Fruit fly (Drosophila melanogaster) whole organism, embryonic: ENCODE data around the gene CG11791.

Experiments
- Atf3 ChIP-seq: fragments of 200-800 bp; sonication (Bioruptor generic); optimal IDR thresholded peaks from 3 replicates; lab custom pipeline; 2016; ENCODE audit warnings: missing biosample characterization, missing genetic modification characterization
- Bgb ChIP-seq: fragments of 200-800 bp; sonication (Bioruptor generic); IDR thresholded peaks from 2 replicates; pipeline ENCODE4 v1.3.6; 2022; ENCODE audit warnings: missing biosample characterization, missing genetic modification characterization; ENCODE audit not compliant: partially characterized antibody
- CG10147 ChIP-seq: fragments of 200-800 bp; sonication (Bioruptor generic); optimal IDR thresholded peaks from 2 replicates; lab custom pipeline; 2019; ENCODE audit warnings: missing biosample characterization, mild to moderate bottlenecking, missing genetic modification characterization, moderate library complexity
- CG13287 ChIP-seq: fragments of 200-800 bp; sonication (Bioruptor generic); IDR thresholded peaks from 2 replicates; pipeline ENCODE4 v1.3.6; 2022; ENCODE audit warnings: missing biosample characterization, missing genetic modification characterization; ENCODE audit not compliant: partially characterized antibody
- CG17186 ChIP-seq: fragments of 200-800 bp; sonication (Bioruptor generic); optimal IDR thresholded peaks from 3 replicates; lab custom pipeline; 2017; ENCODE audit warnings: missing biosample characterization, missing genetic modification reagents, missing genetic modification characterization
- CG17361 ChIP-seq: fragments of 200-800 bp; sonication (Bioruptor generic); IDR thresholded peaks from 3 replicates; pipeline ENCODE4 v1.3.6; 2022; ENCODE audit warnings: missing biosample characterization, missing genetic modification characterization
- CG17385 ChIP-seq: fragments of 200-800 bp; sonication (Bioruptor generic); optimal IDR thresholded peaks from 3 replicates; lab custom pipeline; 2018; ENCODE audit warnings: missing biosample characterization, mild to moderate bottlenecking, missing genetic modification characterization
- CG17912 ChIP-seq: fragments of 200-800 bp; sonication (Bioruptor generic); optimal IDR thresholded peaks from 2 replicates; lab custom pipeline; 2018; ENCODE audit warnings: missing biosample characterization, mild to moderate bottlenecking, missing genetic modification characterization
- CG1792 ChIP-seq: fragments of 200-800 bp; sonication (Bioruptor generic); optimal IDR thresholded peaks from 2 replicates; lab custom pipeline; 2016; ENCODE audit warnings: missing biosample characterization, missing genetic modification characterization
- CG30020 ChIP-seq: fragments of 200-800 bp; optimal IDR thresholded peaks from 2 replicates; lab custom pipeline; 2019; ENCODE audit warnings: missing biosample characterization, mild to moderate bottlenecking, missing genetic modification characterization, moderate library complexity
- CG3065 ChIP-seq: fragments of 200-800 bp; sonication (Bioruptor generic); optimal IDR thresholded peaks from 2 replicates; lab custom pipeline; 2016; ENCODE audit warnings: missing biosample characterization, missing genetic modification characterization
- CG6791 ChIP-seq: fragments of 200-800 bp; sonication (Bioruptor generic); IDR thresholded peaks from 3 replicates; pipeline ENCODE4 v1.3.6; 2022; ENCODE audit warnings: missing biosample characterization, missing genetic modification characterization; ENCODE audit not compliant: partially characterized antibody
- CG7357 ChIP-seq: fragments of 200-800 bp; sonication (Bioruptor generic); IDR thresholded peaks from 3 replicates; pipeline ENCODE4 v1.3.6; 2022; ENCODE audit warnings: missing biosample characterization, missing genetic modification characterization
- CG7987 ChIP-seq: fragments of 200-800 bp; sonication (Bioruptor generic); optimal IDR thresholded peaks from 2 replicates; lab custom pipeline; 2018; ENCODE audit warnings: missing biosample characterization, mild to moderate bottlenecking, missing genetic modification characterization, moderate library complexity
- CG8924 ChIP-seq: fragments of 200-800 bp; optimal IDR thresholded peaks from 3 replicates; lab custom pipeline; 2019; ENCODE audit warnings: missing biosample characterization, mild to moderate bottlenecking, missing genetic modification characterization, moderate library complexity
- CG9437 ChIP-seq: fragments of 200-800 bp; sonication (Bioruptor generic); optimal IDR thresholded peaks from 2 replicates; lab custom pipeline; 2018; ENCODE audit warnings: missing biosample characterization, mild to moderate bottlenecking, missing genetic modification characterization
- CrebB ChIP-seq: fragments of 200-800 bp; sonication (Bioruptor generic); optimal IDR thresholded peaks from 3 replicates; lab custom pipeline; 2018; ENCODE audit warnings: missing biosample characterization, mild to moderate bottlenecking, missing genetic modification characterization
- D19B ChIP-seq: fragments of 200-800 bp; sonication (Bioruptor generic); optimal IDR thresholded peaks from 2 replicates; lab custom pipeline; 2017; ENCODE audit warnings: missing biosample characterization, mild to moderate bottlenecking, missing genetic modification characterization
- Dek ChIP-seq: fragments of 200-800 bp; sonication (Bioruptor generic); optimal IDR thresholded peaks from 3 replicates; lab custom pipeline; 2019; ENCODE audit warnings: missing biosample characterization, mild to moderate bottlenecking, missing genetic modification characterization, moderate library complexity
- Dip2 ChIP-seq: fragments of 200-800 bp; sonication (Bioruptor generic); IDR thresholded peaks from 2 replicates; pipeline ENCODE4 v1.3.6; 2022; ENCODE audit warnings: missing biosample characterization, missing genetic modification characterization
- Gsc ChIP-seq: fragments of 200-800 bp; sonication (Bioruptor generic); IDR thresholded peaks from 2 replicates; pipeline ENCODE4 v1.3.6; 2022; ENCODE audit warnings: missing biosample characterization, missing genetic modification characterization
- H2.0 ChIP-seq: fragments of 200-800 bp; sonication (Bioruptor generic); IDR thresholded peaks from 2 replicates; pipeline ENCODE4 v1.3.6; 2022; ENCODE audit warnings: missing biosample characterization, missing genetic modification characterization
- HHEX ChIP-seq: fragments of 200-800 bp; sonication (Bioruptor generic); optimal IDR thresholded peaks from 3 replicates; lab custom pipeline; 2017; ENCODE audit warnings: missing biosample characterization, mild to moderate bottlenecking, missing genetic modification characterization, missing genetic modification reagents
- HLH3B ChIP-seq: fragments of 200-800 bp; sonication (Bioruptor generic); IDR thresholded peaks from 2 replicates; pipeline ENCODE4 v1.3.6; 2022; ENCODE audit warnings: missing biosample characterization, missing genetic modification characterization
- Lim3 ChIP-seq: fragments of 200-800 bp; sonication (Bioruptor generic); IDR thresholded peaks from 2 replicates; pipeline ENCODE4 v1.3.6; 2022; ENCODE audit warnings: missing biosample characterization, missing genetic modification characterization
- Max ChIP-seq: fragments of 200-800 bp; sonication (Bioruptor generic); optimal IDR thresholded peaks from 2 replicates; lab custom pipeline; 2016; ENCODE audit warnings: missing biosample characterization, mild to moderate bottlenecking, missing genetic modification characterization
- Oaz ChIP-seq: fragments of 200-800 bp; sonication (Bioruptor generic); IDR thresholded peaks from 2 replicates; pipeline ENCODE4 v1.3.6; 2022; ENCODE audit warnings: missing biosample characterization, missing genetic modification characterization
- Sin3A ChIP-seq: fragments of >200 bp; optimal IDR thresholded peaks from 2 replicates; lab custom pipeline; 2018
- ac ChIP-seq: fragments of 200-800 bp; sonication (Bioruptor generic); optimal IDR thresholded peaks from 3 replicates; lab custom pipeline; 2017; ENCODE audit warnings: missing biosample characterization, mild to moderate bottlenecking, missing genetic modification characterization
- bcd ChIP-seq: fragments of 200-800 bp; sonication (Bioruptor generic); optimal IDR thresholded peaks from 2 replicates; lab custom pipeline; 2017; ENCODE audit warnings: missing biosample characterization, mild to moderate bottlenecking, missing genetic modification characterization
- bigmax ChIP-seq: fragments of 200-800 bp; sonication (Bioruptor generic); optimal IDR thresholded peaks from 2 replicates; lab custom pipeline; 2018; ENCODE audit warnings: missing biosample characterization, mild to moderate bottlenecking, missing genetic modification characterization
- cad ChIP-seq: fragments of >200 bp; optimal IDR thresholded peaks from 2 replicates; lab custom pipeline; 2017; ENCODE audit warnings: missing biosample characterization, missing genetic modification characterization
- crol ChIP-seq: fragments of 200-800 bp; sonication (Bioruptor generic); IDR thresholded peaks from 2 replicates; pipeline ENCODE4 v1.3.6; 2022; ENCODE audit warnings: missing biosample characterization, missing genetic modification characterization
- ewg ChIP-seq: fragments of 200-800 bp; sonication (Bioruptor generic); optimal IDR thresholded peaks from 3 replicates; lab custom pipeline; 2017; ENCODE audit warnings: mild to moderate bottlenecking, missing biosample characterization, missing genetic modification reagents, missing genetic modification characterization
- eyg ChIP-seq: fragments of 200-800 bp; sonication (Bioruptor generic); optimal IDR thresholded peaks from 3 replicates; lab custom pipeline; 2016; ENCODE audit warnings: missing biosample characterization, missing genetic modification characterization
- lov ChIP-seq, 2 experiments: fragments of 200-800 bp in 1 of 2; fragments of >200 bp in 1 of 2; sonication (Bioruptor generic) in 1 of 2; IDR thresholded peaks in 1 of 2; optimal IDR thresholded peaks in 1 of 2; 2 replicates in 1 of 2; 3 replicates in 1 of 2; pipeline versions ENCODE4 v1.3.6 to Lab custom; 2017 to 2022; ENCODE audit warnings: missing biosample characterization in 1 of 2, missing genetic modification characterization in 1 of 2
- odd ChIP-seq: fragments of 200-800 bp; sonication (Bioruptor generic); optimal IDR thresholded peaks from 2 replicates; lab custom pipeline; 2017; ENCODE audit warnings: missing biosample characterization, mild to moderate bottlenecking, missing genetic modification characterization
- p53 ChIP-seq: fragments of 200-800 bp; sonication (Bioruptor generic); optimal IDR thresholded peaks from 2 replicates; lab custom pipeline; 2016; ENCODE audit warnings: missing biosample characterization, missing genetic modification characterization
- pan ChIP-seq, 4 experiments: fragments of >200 bp in 3 of 4; fragments of 200-800 bp in 1 of 4; sonication (Bioruptor generic) in 1 of 4; optimal IDR thresholded peaks in 3 of 4; IDR thresholded peaks in 1 of 4; 2 replicates each; pipeline versions ENCODE4 v1.3.6 to Lab custom; 2017 to 2022; ENCODE audit warnings: missing biosample characterization in 2 of 4, missing genetic modification characterization in 2 of 4, mixed read lengths in 1 of 4
- pum ChIP-seq: fragments of 200-800 bp; sonication (Bioruptor generic); optimal IDR thresholded peaks from 2 replicates; lab custom pipeline; 2016; ENCODE audit warnings: missing biosample characterization, missing genetic modification characterization
- ro ChIP-seq: fragments of 200-800 bp; sonication (Bioruptor generic); IDR thresholded peaks from 2 replicates; pipeline ENCODE4 v1.3.6; 2022; ENCODE audit warnings: missing biosample characterization, missing genetic modification characterization
- sd ChIP-seq: fragments of 200-800 bp; sonication (Bioruptor generic); optimal IDR thresholded peaks from 3 replicates; lab custom pipeline; 2018; ENCODE audit warnings: missing biosample characterization, mild to moderate bottlenecking, missing genetic modification characterization, moderate library complexity
- sens-2 ChIP-seq: fragments of 200-800 bp; sonication (Bioruptor generic); IDR thresholded peaks from 2 replicates; pipeline ENCODE4 v1.3.6; 2022; ENCODE audit warnings: missing biosample characterization, missing genetic modification characterization
- sima ChIP-seq: fragments of 200-800 bp; sonication (Bioruptor generic); optimal IDR thresholded peaks from 2 replicates; lab custom pipeline; 2016; ENCODE audit warnings: missing biosample characterization, missing genetic modification characterization
- sna ChIP-seq: fragments of 200-800 bp; sonication (Bioruptor generic); IDR thresholded peaks from 2 replicates; pipeline ENCODE4 v1.3.6; 2022; ENCODE audit warnings: missing biosample characterization, missing genetic modification characterization; ENCODE audit not compliant: partially characterized antibody
- stc ChIP-seq: fragments of 200-800 bp; sonication (Bioruptor generic); IDR thresholded peaks from 2 replicates; pipeline ENCODE4 v1.3.6; 2022; ENCODE audit warnings: missing biosample characterization, missing genetic modification characterization
- tup ChIP-seq: fragments of 200-800 bp; sonication (Bioruptor generic); optimal IDR thresholded peaks from 2 replicates; lab custom pipeline; 2016; ENCODE audit warnings: missing biosample characterization, mild to moderate bottlenecking, missing genetic modification characterization, moderate library complexity
- usp ChIP-seq: fragments of >200 bp; optimal IDR thresholded peaks from 2 replicates; lab custom pipeline; 2017; ENCODE audit warnings: missing biosample characterization, missing genetic modification characterization
- wdn ChIP-seq: fragments of 200-800 bp; sonication (Bioruptor generic); IDR thresholded peaks from 2 replicates; pipeline ENCODE4 v1.3.6; 2022; ENCODE audit warnings: missing biosample characterization, missing genetic modification characterization

CG11791 gene

dm6 chr3R:25024895-25025557 is 24.4 kb upstream of the CG11791 start, which contains the start of the genes EMC6 and Hr96 (continued):
- peak; percentile 82 for TF ChIP-seq CG7357
- TF ChIP-seq sima = peak; percentile 36
- TF ChIP-seq cad (GFP tag; lab: Kevin White, UChicago) = no peak
- peak; percentile 77 for TF ChIP-seq ac (GFP tag; lab: Kevin White, UChicago)
- peak; percentile 30 for TF ChIP-seq bigmax (GFP tag; lab: Kevin White, UChicago)
- peak; percentile 94 for TF ChIP-seq bcd (GFP tag; lab: Kevin White, UChicago)
- TF ChIP-seq CrebB = peak; percentile 92
- TF ChIP-seq lov (optimal IDR thresholded peaks at IDR 0.05; lab: Kevin White, UChicago) = no peak
- peak; percentile 89 for TF ChIP-seq lov (GFP tag; IDR thresholded peaks at IDR 0.05; lab: Robert Waterston, UW)
- peak; percentile 91 for TF ChIP-seq Atf3 (GFP tag; lab: Kevin White, UChicago)
- TF ChIP-seq Dip2 (GFP tag; lab: Robert Waterston, UW) = no peak
- peak; percentile 76 for TF ChIP-seq Bgb
- TF ChIP-seq Sin3A = peak; percentile 70
- peak; percentile 78 for TF ChIP-seq p53 (GFP tag; lab: Kevin White, UChicago)
- peak; percentile 86 for TF ChIP-seq CG7987 (GFP tag; lab: Kevin White, UChicago)
- peak; percentile 93 for TF ChIP-seq pum
- TF ChIP-seq Lim3 (GFP tag; lab: Robert Waterston, UW) = peak; percentile 72
- peak; percentile 92 for TF ChIP-seq stc (GFP tag; lab: Robert Waterston, UW)
- peak; percentile 96 for TF ChIP-seq sens-2 (GFP tag; lab: Robert Waterston, UW)
- TF ChIP-seq odd (GFP tag; lab: Kevin White, UChicago) = peak; percentile 79
- TF ChIP-seq ewg = peak; percentile 89
- TF ChIP-seq CG17912 (GFP tag; lab: Kevin White, UChicago) = peak; percentile 88
- TF ChIP-seq crol (GFP tag; lab: Robert Waterston, UW) = peak; percentile 95
- TF ChIP-seq CG8924 (tag; lab: Kevin White, UChicago) = peak; percentile 93
- peak; percentile 68 for TF ChIP-seq ro (GFP tag; lab: Robert Waterston, UW)
- peak; percentile 75; the same call in 1 of the 2 replicates for TF ChIP-seq sna (GFP tag; lab: Robert Waterston, UW)
- TF ChIP-seq Oaz (GFP tag; lab: Robert Waterston, UW) = peak; percentile 93
- peak; percentile 87 for TF ChIP-seq CG17385 (GFP tag; lab: Kevin White, UChicago)
- peak; percentile 65 for TF ChIP-seq Gsc (GFP tag; lab: Robert Waterston, UW)
- TF ChIP-seq CG6791 (GFP tag; lab: Robert Waterston, UW) = peak; percentile 70
- peak; percentile 93 for TF ChIP-seq wdn
- TF ChIP-seq CG9437 (GFP tag; lab: Kevin White, UChicago) = peak; percentile 71
- TF ChIP-seq CG17361 (GFP tag; lab: Robert Waterston, UW) = peak; percentile 93
- peak; percentile 77 for TF ChIP-seq CG13287 (GFP tag; lab: Robert Waterston, UW)
- TF ChIP-seq Dek = peak; percentile 93
- TF ChIP-seq CG3065 (GFP tag; lab: Kevin White, UChicago) = peak; percentile 87
- TF ChIP-seq pan (optimal IDR thresholded peaks at IDR 0.05; lab: Kevin White, UChicago) = no peak
- TF ChIP-seq pan (GFP tag; optimal IDR thresholded peaks at IDR 0.05 in 1 of 2, IDR thresholded peaks at IDR 0.05 in 1 of 2) = peak in 1 of 2 experiments; percentile 94
- TF ChIP-seq tup (GFP tag; lab: Kevin White, UChicago) = peak; percentile 91
- TF ChIP-seq CG1792 = peak; percentile 87
- peak; percentile 79 for TF ChIP-seq CG30020 (tag; lab: Kevin White, UChicago)
- TF ChIP-seq CG10147 (GFP tag; lab: Kevin White, UChicago) = peak; percentile 90
- peak; percentile 91 for TF ChIP-seq HHEX (GFP tag; lab: Kevin White, UChicago)
- TF ChIP-seq eyg = peak; percentile 88
- TF ChIP-seq usp = no peak
- peak; percentile 96 for TF ChIP-seq Max (GFP tag; lab: Kevin White, UChicago)
- peak; percentile 90 for TF ChIP-seq H2.0 (GFP tag; lab: Robert Waterston, UW)
- TF ChIP-seq CG17186 (GFP tag; lab: Kevin White, UChicago) = peak; percentile 87
- peak; percentile 81 for TF ChIP-seq D19B (GFP tag; lab: Kevin White, UChicago)
- peak; percentile 88 for TF ChIP-seq sd (tag; lab: Kevin White, UChicago)
- peak; percentile 92 for TF ChIP-seq HLH3B (GFP tag; lab: Robert Waterston, UW)
